Worm (Caenorhabditis elegans): ENCODE measurements around the gene otpl-3.

ce11 chrX:6941711-6942110, 17.1 kb upstream of the otpl-3 start:
- TF ChIP-seq elt-3 (tag; optimal IDR thresholded peaks at IDR 0.05) (no peak), unc-39 (tag; optimal IDR thresholded peaks at IDR 0.05) (no peak), ztf-11 (tag; optimal IDR thresholded peaks at IDR 0.05) (no peak), snpc-4 (tag; optimal IDR thresholded peaks at IDR 0.05) (no peak), ham-2 (GFP tag; optimal IDR thresholded peaks at IDR 0.05) (no peak), nhr-76 (tag; optimal IDR thresholded peaks at IDR 0.05) (no peak)
